Worm (Caenorhabditis elegans) whole organism, early embryonic: Measurements from ENCODE around the gene str-82.

ENCODE experiments used
- ama-1 ChIP-seq: fragments of 150-350 bp; optimal IDR thresholded peaks from 2 replicates; lab custom pipeline; 2014
- tra-4 ChIP-seq: sonication (generic microtip); optimal IDR thresholded peaks from 2 replicates; lab custom pipeline; 2017; ENCODE audit warnings: missing genetic modification characterization, missing compliant biosample characterization

DNA sequence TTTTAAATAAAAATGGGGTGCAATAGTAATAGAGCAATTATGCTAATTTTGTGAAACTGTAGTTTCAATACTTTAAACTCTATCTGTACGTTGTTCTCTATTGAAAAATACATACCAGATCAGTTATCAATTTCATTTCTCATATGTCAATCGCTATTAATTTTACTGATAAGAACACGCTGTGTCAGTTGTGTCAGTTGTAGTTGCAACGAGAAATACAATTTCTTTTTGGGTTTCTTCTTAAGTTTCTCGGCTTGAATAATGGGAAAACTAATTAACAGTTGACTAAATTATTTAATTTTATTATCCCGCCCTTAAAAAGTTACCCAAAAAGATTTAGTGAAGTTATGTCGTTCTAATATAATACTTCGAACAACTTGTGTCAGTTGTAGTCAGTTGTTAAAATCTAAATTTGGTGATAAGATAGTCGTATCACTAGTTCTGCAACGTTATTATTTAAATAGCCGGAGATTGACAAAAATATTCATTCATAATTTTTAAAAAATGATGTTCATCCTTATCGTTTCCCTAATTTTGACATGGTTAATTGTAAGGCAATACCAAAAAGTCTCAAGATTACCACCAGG is 38.5 kb upstream of the str-82 start, which contains the start of gene cyp-35A5:
- TF ChIP-seq tra-4 (tag; lab: Kevin White, UChicago) (no peak), ama-1 (lab: Kevin White, UChicago) (no peak)
